Fruit fly (Drosophila melanogaster) whole organism, wandering third instar larva: ENCODE data around the gene CG13384.

ENCODE experiments used
- Abd-B ChIP-seq: fragments of >200 bp; optimal IDR thresholded peaks from 2 replicates; lab custom pipeline; 2017; ENCODE audit warnings: missing biosample characterization, missing genetic modification characterization
- CG32264 ChIP-seq: fragments of 200-800 bp; sonication (Bioruptor generic); optimal IDR thresholded peaks from 2 replicates; lab custom pipeline; 2016; ENCODE audit warnings: missing biosample characterization, missing genetic modification characterization
- CrebA ChIP-seq: fragments of 200-800 bp; sonication (Bioruptor generic); optimal IDR thresholded peaks from 2 replicates; lab custom pipeline; 2016; ENCODE audit warnings: missing biosample characterization, mild to moderate bottlenecking, missing genetic modification characterization, borderline replicate concordance
- Dfd ChIP-seq: fragments of >200 bp; optimal IDR thresholded peaks from 2 replicates; lab custom pipeline; 2017; ENCODE audit warnings: missing biosample characterization, missing genetic modification characterization
- Hnf4 ChIP-seq: fragments of 200-800 bp; sonication (Bioruptor generic); optimal IDR thresholded peaks from 2 replicates; lab custom pipeline; 2016; ENCODE audit warnings: missing biosample characterization, mild to moderate bottlenecking, missing genetic modification characterization
- Vsx2 ChIP-seq: fragments of 200-300, 225-300 bp; sonication (Bioruptor generic); optimal IDR thresholded peaks from 2 replicates; lab custom pipeline; 2018; ENCODE audit warnings: missing biosample characterization, missing genetic modification characterization; ENCODE audit not compliant: partially characterized antibody
- br ChIP-seq: fragments of 200-800 bp; sonication (Bioruptor generic); optimal IDR thresholded peaks from 2 replicates; lab custom pipeline; 2016; ENCODE audit warnings: missing biosample characterization, missing genetic modification characterization
- foxo ChIP-seq, 2 experiments: fragments of 200-800 bp; sonication (Bioruptor generic); optimal IDR thresholded peaks; 2 replicates in 1 of 2; 3 replicates in 1 of 2; lab custom pipeline; 2016 to 2017; ENCODE audit warnings: missing biosample characterization in 2 of 2, missing genetic modification characterization in 2 of 2
- jim ChIP-seq: fragments of 175-275, 200-325 bp; sonication (Bioruptor generic); optimal IDR thresholded peaks from 2 replicates; lab custom pipeline; 2016; ENCODE audit warnings: missing biosample characterization, mild to moderate bottlenecking, missing genetic modification characterization
- pan ChIP-seq: fragments of >200 bp; optimal IDR thresholded peaks from 2 replicates; lab custom pipeline; 2017
- rgr ChIP-seq: fragments of 200-800 bp; sonication (Bioruptor generic); optimal IDR thresholded peaks from 3 replicates; lab custom pipeline; 2016; ENCODE audit warnings: missing biosample characterization, mild to moderate bottlenecking, missing genetic modification characterization
- usp ChIP-seq: fragments of >200 bp; optimal IDR thresholded peaks from 2 replicates; lab custom pipeline; 2017; ENCODE audit warnings: missing biosample characterization, missing genetic modification characterization

DNA sequence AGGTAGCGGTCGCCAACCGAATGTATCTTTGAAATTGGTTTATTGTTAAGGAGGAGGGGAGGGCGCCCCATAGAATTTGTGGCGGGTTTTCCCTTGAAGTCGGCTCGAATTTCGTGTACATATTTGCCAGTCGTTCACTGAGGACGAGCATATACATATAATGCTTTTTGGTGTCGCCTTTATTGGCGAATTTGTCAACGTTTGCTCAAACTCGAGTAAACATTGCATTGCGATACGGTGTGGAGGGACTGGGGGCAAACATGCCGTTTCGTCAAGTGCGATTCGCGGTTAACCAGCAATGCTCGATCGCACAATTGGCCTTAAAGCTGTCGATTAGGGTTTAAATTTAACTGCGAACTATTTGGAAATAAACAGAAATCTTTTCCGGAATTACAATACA is 33.3 kb downstream of the CG13384 start:
- TF ChIP-seq Hnf4 (GFP tag; lab: Kevin White, UChicago) (peak; percentile 6), CrebA (GFP tag; lab: Kevin White, UChicago) (no peak), Vsx2 (GFP tag; lab: Kevin White, UChicago) (no peak), pan (lab: Kevin White, UChicago) (no peak), usp (no peak), foxo (GFP tag; optimal IDR thresholded peaks at IDR 0.05; lab: Kevin White, UChicago) (peak in 1 of 2 experiments; percentile 5), Dfd (GFP tag; lab: Kevin White, UChicago) (no peak), Abd-B (no peak), CG32264 (no peak), br (no peak), jim (GFP tag; lab: Kevin White, UChicago) (no peak), rgr (peak; percentile 26)
